Worm (Caenorhabditis elegans): ENCODE results near the gene mog-1.

mog-1 gene

ce11 chrIII:9951864-9952263 lies 4.2 kb downstream of the mog-1 start, which contains the start of gene K03H1.11:
TSS of gene K03H1.11 (minus strand) at chrIII:9951964.
- TF ChIP-seq unc-42 (tag; optimal IDR thresholded peaks at IDR 0.05) (no peak), eyg-1 (tag; optimal IDR thresholded peaks at IDR 0.05) (no peak), pag-3 (tag; optimal IDR thresholded peaks at IDR 0.05; ENCODE audit: borderline replicate concordance) (no peak), sox-4 (tag; optimal IDR thresholded peaks at IDR 0.05) (no peak), pha-2 (tag; optimal IDR thresholded peaks at IDR 0.05) (no peak), Y22D7AL.16 (tag; optimal IDR thresholded peaks at IDR 0.05) (no peak), pqm-1 (tag; optimal IDR thresholded peaks at IDR 0.05) (no peak), unc-55 (GFP tag; optimal IDR thresholded peaks at IDR 0.05) (no peak), nhr-232 (tag; optimal IDR thresholded peaks at IDR 0.05) (no peak), nfya-1 (tag; optimal IDR thresholded peaks at IDR 0.05) (no peak), hlh-8 (tag; optimal IDR thresholded peaks at IDR 0.05) (no peak), ceh-48 (tag; optimal IDR thresholded peaks at IDR 0.05) (no peak), hlh-30 (tag; optimal IDR thresholded peaks at IDR 0.05; ENCODE audit: insufficient read depth) (no peak), madf-2 (tag; optimal IDR thresholded peaks at IDR 0.05) (no peak), zip-5 (tag; optimal IDR thresholded peaks at IDR 0.05) (no peak), ceh-6 (GFP tag; optimal IDR thresholded peaks at IDR 0.05) (no peak)

DNA sequence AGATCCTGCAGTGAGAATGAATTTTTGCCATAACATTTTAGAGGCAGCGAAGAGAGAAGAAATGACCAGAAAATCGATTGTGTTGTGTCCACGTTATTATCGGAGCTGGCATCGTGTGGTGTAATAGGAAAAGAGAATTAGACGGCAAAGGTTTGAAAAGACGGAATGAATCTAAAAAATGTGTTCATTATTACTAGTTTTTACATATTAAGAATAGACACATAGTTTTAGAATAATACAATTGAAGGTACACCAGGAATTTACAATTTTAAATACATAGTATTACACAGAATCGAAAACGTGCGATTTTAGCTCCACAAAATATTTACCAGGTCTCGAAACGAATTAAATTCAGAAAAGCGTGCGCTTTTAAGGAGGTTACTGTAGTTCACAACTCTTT lies 5.8 kb downstream of the mog-1 start, which contains the start of gene K03H1.13:
Gene K03H1.13, minus strand, starts transcription at position 101 of the 400 bp plus-strand sequence.
- TF ChIP-seq odd-2 (tag; optimal IDR thresholded peaks at IDR 0.05) (no peak), unc-55 (GFP tag; optimal IDR thresholded peaks at IDR 0.05) (peak; percentile 52), ceh-48 (tag; optimal IDR thresholded peaks at IDR 0.05) (peak; percentile 49)

- TF ChIP-seq unc-42 (tag; optimal IDR thresholded peaks at IDR 0.05): no peak
- TF ChIP-seq tbx-2 (tag; optimal IDR thresholded peaks at IDR 0.05): no peak
- TF ChIP-seq unc-86 (tag; optimal IDR thresholded peaks at IDR 0.05): no peak
- TF ChIP-seq fax-1 (tag; optimal IDR thresholded peaks at IDR 0.05): no peak
These were observed 9.1 kb downstream of the mog-1 start, which contains the start of gene K03H1.7 for ce11 chrIII:9946806-9947419. TSS of gene K03H1.7 (plus strand) at chrIII:9947405.

DNA sequence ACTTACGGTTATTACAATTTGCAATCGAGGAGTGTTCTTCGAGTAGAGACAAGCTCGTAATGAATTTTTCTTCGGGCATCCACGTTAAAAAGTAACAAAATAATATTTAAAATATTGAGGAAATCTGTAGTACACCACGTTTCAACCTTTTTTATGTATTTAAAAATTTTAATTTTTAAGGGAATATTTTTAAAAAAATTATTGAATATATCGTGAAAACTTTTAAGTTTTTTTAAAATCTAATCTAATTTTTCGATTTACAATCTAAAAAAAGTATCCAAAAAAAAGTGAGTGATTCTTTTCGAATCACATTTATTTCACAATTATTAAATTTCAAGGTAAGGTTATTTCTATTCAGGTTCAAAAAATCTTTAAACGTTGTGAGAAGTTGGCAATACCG lies 11.3 kb downstream of the mog-1 start, which contains the start of gene gln-2:
Gene gln-2, minus strand, starts transcription at position 101 of the 400 bp plus-strand sequence.
- TF ChIP-seq ceh-19 (GFP tag; optimal IDR thresholded peaks at IDR 0.05) (no peak), nhr-232 (tag; optimal IDR thresholded peaks at IDR 0.05) (no peak), pha-2 (tag; optimal IDR thresholded peaks at IDR 0.05) (no peak), che-1 (tag; optimal IDR thresholded peaks at IDR 0.05) (no peak), tbx-2 (tag; optimal IDR thresholded peaks at IDR 0.05) (no peak), pag-3 (tag; optimal IDR thresholded peaks at IDR 0.05; ENCODE audit: borderline replicate concordance) (no peak), hlh-30 (tag; optimal IDR thresholded peaks at IDR 0.05; ENCODE audit: insufficient read depth) (no peak), sox-2 (GFP tag; IDR thresholded peaks at IDR 0.05) (no peak), hlh-15 (tag; optimal IDR thresholded peaks at IDR 0.05) (no peak), hlh-6 (tag; optimal IDR thresholded peaks at IDR 0.05) (no peak)

DNA sequence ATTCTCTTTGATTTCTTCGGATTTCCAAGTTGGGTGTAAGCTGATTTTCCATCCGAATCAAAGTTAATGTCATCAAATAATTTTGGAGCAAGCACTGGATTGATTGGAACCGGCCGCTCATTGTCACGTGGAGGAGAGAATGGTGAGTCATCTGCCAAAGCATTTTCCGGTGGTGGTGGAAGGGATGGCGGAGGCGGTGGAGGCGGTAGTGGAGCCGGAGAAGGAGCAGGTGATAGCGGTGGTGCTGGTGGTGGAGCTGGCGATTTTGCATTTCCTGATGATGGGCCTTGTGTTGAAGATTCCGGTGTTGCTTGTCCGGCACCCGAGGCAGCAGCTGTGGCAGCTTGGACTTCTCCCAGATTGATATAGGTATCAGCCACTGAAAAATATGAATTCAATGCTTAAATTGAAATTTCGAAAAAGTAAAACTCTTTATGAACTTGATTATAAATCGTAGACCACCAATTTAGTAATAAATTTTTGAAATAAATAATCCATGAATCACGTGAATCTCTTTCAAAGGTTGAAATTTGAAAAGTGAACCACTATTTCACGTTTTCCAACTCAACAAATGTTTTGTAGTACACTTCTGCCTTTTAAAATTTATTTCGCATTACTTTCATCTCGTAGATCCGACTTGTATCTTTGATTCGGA lies 14.9 kb downstream of the mog-1 start, which contains the start of the genes K03H1.9 and K03H1.12:
Gene K03H1.9, minus strand, starts transcription at position 471 of the 655 bp plus-strand sequence.
Gene K03H1.12, plus strand, starts transcription at position 605 of the 655 bp plus-strand sequence.
- TF ChIP-seq K02D7.2 (tag; optimal IDR thresholded peaks at IDR 0.05) (no peak), elt-4 (tag; optimal IDR thresholded peaks at IDR 0.05) (no peak), pqm-1 (tag; optimal IDR thresholded peaks at IDR 0.05) (no peak), pha-4 (tag; optimal IDR thresholded peaks at IDR 0.05) (no peak), fax-1 (tag; optimal IDR thresholded peaks at IDR 0.05) (no peak), zip-5 (tag; optimal IDR thresholded peaks at IDR 0.05) (no peak), nhr-232 (tag; optimal IDR thresholded peaks at IDR 0.05) (no peak), T23F11.4 (GFP tag; optimal IDR thresholded peaks at IDR 0.05) (no peak), C08G9.2 (tag; optimal IDR thresholded peaks at IDR 0.05) (no peak), nfya-1 (tag; optimal IDR thresholded peaks at IDR 0.05) (no peak), C38D4.7 (GFP tag; optimal IDR thresholded peaks at IDR 0.05) (no peak), unc-86 (tag; optimal IDR thresholded peaks at IDR 0.05) (no peak), sox-2 (GFP tag; IDR thresholded peaks at IDR 0.05) (no peak), gmeb-2 (tag; optimal IDR thresholded peaks at IDR 0.05) (no peak)

All from whole organism, late embryonic.